Worm (Caenorhabditis elegans) whole organism, L2 larva: ENCODE measurements around the gene bmk-1.

ENCODE experiments used
- C34F6.9 ChIP-seq: fragments of 150-350 bp; optimal IDR thresholded peaks from 2 replicates; lab custom pipeline; 2014; ENCODE audit warnings: missing biosample characterization, missing genetic modification characterization
- F13H6.1 ChIP-seq: sonication (generic microtip); optimal IDR thresholded peaks from 2 replicates; lab custom pipeline; 2016; ENCODE audit warnings: missing genetic modification characterization, missing compliant biosample characterization
- R02D3.7 ChIP-seq: fragments of 150-350 bp; optimal IDR thresholded peaks from 2 replicates; lab custom pipeline; 2014; ENCODE audit warnings: missing biosample characterization, missing genetic modification characterization
- Y55F3AM.14 ChIP-seq: fragments of 200-800 bp; sonication (Bioruptor generic); optimal IDR thresholded peaks from 2 replicates; lab custom pipeline; 2018; ENCODE audit warnings: mild to moderate bottlenecking, missing genetic modification characterization, missing compliant biosample characterization
- ZK546.5 ChIP-seq: sonication (generic microtip); optimal IDR thresholded peaks from 2 replicates; lab custom pipeline; 2017; ENCODE audit warnings: missing biosample characterization, missing genetic modification characterization
- alr-1 ChIP-seq: fragments of 150-350 bp; optimal IDR thresholded peaks from 2 replicates; lab custom pipeline; 2014; ENCODE audit warnings: missing biosample characterization, missing genetic modification characterization
- ama-1 ChIP-seq: fragments of 150-350 bp; optimal IDR thresholded peaks from 2 replicates; lab custom pipeline; 2018; ENCODE audit warnings: inconsistent platforms
- blmp-1 ChIP-seq: sonication (generic microtip); optimal IDR thresholded peaks from 2 replicates; lab custom pipeline; 2017; ENCODE audit warnings: missing genetic modification characterization, mild to moderate bottlenecking, missing compliant biosample characterization, antibody characterized with exemption, moderate library complexity; ENCODE audit not compliant: insufficient read depth
- crh-2 ChIP-seq: sonication (generic microtip); optimal IDR thresholded peaks from 2 replicates; lab custom pipeline; 2017; ENCODE audit warnings: missing biosample characterization, missing genetic modification characterization
- dmd-4 ChIP-seq: sonication (generic microtip); optimal IDR thresholded peaks from 2 replicates; lab custom pipeline; 2017; ENCODE audit warnings: missing biosample characterization, missing genetic modification characterization
- egl-27 ChIP-seq: sonication (generic microtip); optimal IDR thresholded peaks from 3 replicates; lab custom pipeline; 2017; ENCODE audit warnings: missing biosample characterization, missing genetic modification reagents, missing genetic modification characterization
- elt-1 ChIP-seq: fragments of 150-350 bp; optimal IDR thresholded peaks from 2 replicates; lab custom pipeline; 2014; ENCODE audit warnings: missing biosample characterization, missing genetic modification characterization
- elt-3 ChIP-seq: sonication (generic microtip); optimal IDR thresholded peaks from 2 replicates; lab custom pipeline; 2017; ENCODE audit warnings: missing biosample characterization, missing genetic modification characterization
- fos-1 ChIP-seq: fragments of 150-350 bp; optimal IDR thresholded peaks from 2 replicates; lab custom pipeline; 2014; ENCODE audit warnings: missing biosample characterization, missing genetic modification characterization
- gmeb-1 ChIP-seq: fragments of 150-350 bp; optimal IDR thresholded peaks from 2 replicates; lab custom pipeline; 2014; ENCODE audit warnings: missing biosample characterization, missing genetic modification characterization
- lin-11 ChIP-seq: fragments of 150-350 bp; sonication (generic microtip); optimal IDR thresholded peaks from 2 replicates; lab custom pipeline; 2014; ENCODE audit warnings: missing biosample characterization, missing genetic modification characterization, inconsistent platforms, mixed read lengths
- lin-13 ChIP-seq: fragments of 150-350 bp; optimal IDR thresholded peaks from 2 replicates; lab custom pipeline; 2014; ENCODE audit warnings: missing biosample characterization, missing genetic modification reagents, missing genetic modification characterization
- lin-39 ChIP-seq: fragments of 150-350 bp; optimal IDR thresholded peaks from 2 replicates; lab custom pipeline; 2014; ENCODE audit warnings: missing biosample characterization, missing genetic modification reagents, missing genetic modification characterization
- lsy-2 ChIP-seq, 2 experiments: fragments of 150-350 bp in 1 of 2; sonication (generic microtip) in 1 of 2; optimal IDR thresholded peaks; 2 replicates each; lab custom pipeline; 2014 to 2017; ENCODE audit warnings: missing biosample characterization in 2 of 2, missing genetic modification characterization in 2 of 2
- mbf-1 ChIP-seq: sonication (generic microtip); optimal IDR thresholded peaks from 2 replicates; lab custom pipeline; 2017; ENCODE audit warnings: missing biosample characterization, missing genetic modification characterization
- mdl-1 ChIP-seq, 2 experiments: fragments of 150-350 bp in 1 of 2; sonication (generic microtip) in 1 of 2; optimal IDR thresholded peaks; 2 replicates each; lab custom pipeline; 2017; ENCODE audit warnings: missing biosample characterization in 2 of 2, missing genetic modification characterization in 2 of 2
- nhr-10 ChIP-seq: sonication (generic microtip); optimal IDR thresholded peaks from 2 replicates; lab custom pipeline; 2017; ENCODE audit warnings: missing biosample characterization, missing genetic modification characterization
- nhr-11 ChIP-seq: fragments of 150-350 bp; optimal IDR thresholded peaks from 2 replicates; lab custom pipeline; 2014; ENCODE audit warnings: missing biosample characterization, missing genetic modification characterization
- nhr-12 ChIP-seq: fragments of 150-350 bp; optimal IDR thresholded peaks from 2 replicates; lab custom pipeline; 2014; ENCODE audit warnings: missing biosample characterization, missing genetic modification characterization
- nhr-129 ChIP-seq: fragments of 150-350 bp; optimal IDR thresholded peaks from 2 replicates; lab custom pipeline; 2014; ENCODE audit warnings: missing biosample characterization, missing genetic modification characterization
- nhr-21 ChIP-seq: fragments of 150-350 bp; optimal IDR thresholded peaks from 2 replicates; lab custom pipeline; 2014; ENCODE audit warnings: missing biosample characterization, missing genetic modification characterization
- nhr-23 ChIP-seq: fragments of 150-350 bp; optimal IDR thresholded peaks from 2 replicates; lab custom pipeline; 2014; ENCODE audit warnings: missing biosample characterization, missing genetic modification reagents, missing genetic modification characterization
- nhr-237 ChIP-seq: fragments of 150-350 bp; optimal IDR thresholded peaks from 2 replicates; lab custom pipeline; 2014; ENCODE audit warnings: missing biosample characterization, missing genetic modification characterization
- nhr-25 ChIP-seq: fragments of 150-350 bp; sonication (generic microtip); optimal IDR thresholded peaks from 3 replicates; lab custom pipeline; 2014; ENCODE audit warnings: missing biosample characterization, missing genetic modification characterization
- nhr-6 ChIP-seq: fragments of 150-350 bp; optimal IDR thresholded peaks from 2 replicates; lab custom pipeline; 2014; ENCODE audit warnings: missing biosample characterization, missing genetic modification characterization
- nhr-77 ChIP-seq: fragments of 150-350 bp; optimal IDR thresholded peaks from 2 replicates; lab custom pipeline; 2014; ENCODE audit warnings: missing biosample characterization, missing genetic modification characterization
- peb-1 ChIP-seq: fragments of 150-350 bp; optimal IDR thresholded peaks from 2 replicates; lab custom pipeline; 2014; ENCODE audit warnings: missing biosample characterization, missing genetic modification characterization
- sem-4 ChIP-seq: fragments of 150-350 bp; optimal IDR thresholded peaks from 2 replicates; lab custom pipeline; 2014; ENCODE audit warnings: missing biosample characterization, missing genetic modification reagents, missing genetic modification characterization
- skn-1 ChIP-seq: sonication (generic microtip); optimal IDR thresholded peaks from 2 replicates; lab custom pipeline; 2017; ENCODE audit warnings: missing biosample characterization, missing genetic modification characterization
- sma-3 ChIP-seq: sonication (generic microtip); optimal IDR thresholded peaks from 2 replicates; lab custom pipeline; 2016; ENCODE audit warnings: missing genetic modification reagents, missing genetic modification characterization, missing compliant biosample characterization
- sma-9 ChIP-seq, 2 experiments: fragments of 150-350 bp in 1 of 2; sonication (generic microtip) in 1 of 2; optimal IDR thresholded peaks; 2 replicates each; lab custom pipeline; 2014 to 2016; ENCODE audit warnings: missing genetic modification characterization in 2 of 2, mild to moderate bottlenecking in 1 of 2, missing biosample characterization in 1 of 2, missing compliant biosample characterization in 1 of 2, missing genetic modification reagents in 1 of 2, moderate library complexity in 1 of 2
- snpc-4 ChIP-seq: fragments of 150-350 bp; optimal IDR thresholded peaks from 2 replicates; lab custom pipeline; 2014; ENCODE audit warnings: missing biosample characterization, missing genetic modification characterization
- unc-39 ChIP-seq: fragments of 150-350 bp; optimal IDR thresholded peaks from 2 replicates; lab custom pipeline; 2014; ENCODE audit warnings: missing biosample characterization, missing genetic modification characterization
- unc-55 ChIP-seq: fragments of 150-350 bp; sonication (generic microtip); optimal IDR thresholded peaks from 3 replicates; lab custom pipeline; 2014; ENCODE audit warnings: missing biosample characterization, missing genetic modification reagents, missing genetic modification characterization
- unc-62 ChIP-seq: fragments of 150-350 bp; optimal IDR thresholded peaks from 2 replicates; lab custom pipeline; 2014; ENCODE audit warnings: missing biosample characterization, missing genetic modification reagents, missing genetic modification characterization
- zag-1 ChIP-seq: fragments of 150-350 bp; optimal IDR thresholded peaks from 2 replicates; lab custom pipeline; 2014; ENCODE audit warnings: missing biosample characterization, missing genetic modification characterization
- ztf-1 ChIP-seq: fragments of 200-800 bp; sonication (Bioruptor generic); conservative IDR thresholded peaks from 2 replicates; pipeline ENCODE4 v1.3.6; 2022; ENCODE audit warnings: missing genetic modification characterization, missing compliant biosample characterization
- ztf-11 ChIP-seq: sonication (generic microtip); optimal IDR thresholded peaks from 2 replicates; lab custom pipeline; 2017; ENCODE audit warnings: missing biosample characterization, missing genetic modification characterization
- ztf-4 ChIP-seq: fragments of 150-350 bp; optimal IDR thresholded peaks from 2 replicates; lab custom pipeline; 2014; ENCODE audit warnings: missing biosample characterization, missing genetic modification characterization

The bmk-1 gene

DNA sequence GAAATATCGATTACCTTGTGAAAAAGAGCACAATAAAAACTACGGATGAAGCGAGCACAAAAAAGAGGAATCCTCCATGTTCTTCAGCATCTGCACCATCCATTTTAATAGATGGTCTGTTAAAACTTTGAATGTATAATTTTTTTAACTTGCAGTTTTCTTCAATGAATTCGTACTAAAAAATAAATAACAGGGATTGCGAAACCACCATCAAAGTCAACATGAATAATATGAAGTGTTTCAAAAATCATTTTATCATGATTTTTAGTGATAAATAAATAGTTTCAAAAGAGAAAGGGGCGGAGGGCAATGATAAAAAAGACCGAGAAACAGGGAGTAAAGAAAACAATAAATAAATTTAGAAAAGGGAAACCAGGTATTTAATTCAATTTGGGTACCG is 35.5 kb downstream of the bmk-1 start, which contains the start of gene dhs-22:
dhs-22 (minus strand) TSS at position 116 of the 400 bp plus-strand sequence.
- TF ChIP-seq peb-1 (no peak), lin-39 (tag; lab: Kevin White, UChicago) (no peak), skn-1 (no peak), fos-1 (tag; lab: Kevin White, UChicago) (no peak), alr-1 (tag; lab: Kevin White, UChicago) (no peak), ZK546.5 (tag; lab: Kevin White, UChicago) (no peak), nhr-23 (tag; lab: Kevin White, UChicago) (no peak), ztf-1 (GFP tag; lab: Robert Waterston, UW) (no peak), nhr-10 (tag; lab: Kevin White, UChicago) (no peak)

DNA sequence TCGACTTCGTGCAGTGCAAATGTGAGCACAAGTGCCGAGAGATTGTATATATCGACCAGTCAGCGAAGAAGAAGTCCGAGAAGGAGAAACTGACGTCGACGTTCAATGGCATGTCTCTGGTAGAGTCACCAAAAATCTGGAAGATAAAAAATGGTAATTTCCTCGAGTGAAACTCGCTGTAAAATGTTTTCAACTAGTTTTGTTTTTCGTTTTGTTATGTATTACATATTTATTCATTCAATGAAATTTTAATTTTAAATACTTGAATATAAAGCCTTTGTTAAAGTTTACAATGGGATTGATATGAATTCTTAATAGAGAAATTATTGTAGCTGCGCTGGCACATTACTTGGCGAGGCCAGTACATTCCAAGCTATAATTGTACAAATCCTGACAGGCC is 36.9 kb downstream of the bmk-1 start:
- TF ChIP-seq mbf-1 (tag; lab: Kevin White, UChicago) (no peak), elt-1 (tag; lab: Kevin White, UChicago) (no peak), nhr-6 (tag; lab: Kevin White, UChicago) (no peak), ama-1 (lab: Kevin White, UChicago) (no peak), nhr-11 (no peak), elt-3 (no peak), nhr-21 (tag; lab: Kevin White, UChicago) (no peak), sma-9 (GFP tag; optimal IDR thresholded peaks at IDR 0.05; lab: Kevin White, UChicago) (no peak), sma-9 (tag; optimal IDR thresholded peaks at IDR 0.05; lab: Kevin White, UChicago) (no peak), crh-2 (tag; lab: Kevin White, UChicago) (no peak), mdl-1 (tag; optimal IDR thresholded peaks at IDR 0.05; lab: Kevin White, UChicago) (no peak), nhr-25 (tag; lab: Kevin White, UChicago) (no peak), dmd-4 (no peak)

DNA sequence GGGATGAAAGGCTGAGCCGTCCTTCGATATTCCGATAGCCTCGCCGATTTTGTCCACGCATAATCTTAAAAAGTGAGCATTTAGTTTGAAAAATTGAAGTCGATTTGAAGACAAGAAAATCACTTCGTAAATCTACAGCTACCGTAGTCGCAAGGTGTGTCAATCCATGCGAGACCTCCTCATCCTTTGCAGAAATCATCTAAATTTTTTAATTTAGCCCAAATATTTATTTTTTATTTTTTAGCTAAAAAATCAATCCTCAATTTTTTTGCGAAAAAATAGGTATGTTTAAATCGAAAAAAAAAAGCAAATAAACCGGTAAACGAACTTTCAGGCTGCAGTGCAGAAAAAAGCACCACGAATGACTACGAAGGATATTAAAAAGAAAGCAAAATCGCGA is 39.0 kb downstream of the bmk-1 start, which contains the start of the genes nxf-2 and set-31:
nxf-2 (minus strand) TSS at position 101 of the 400 bp plus-strand sequence.
set-31 (plus strand) TSS at position 169 of the 400 bp plus-strand sequence.
- no peak for TF ChIP-seq alr-1 (tag; lab: Kevin White, UChicago)
- TF ChIP-seq lsy-2 (tag; optimal IDR thresholded peaks at IDR 0.05; lab: Kevin White, UChicago): peak in 1 of 2 experiments; percentile 41

DNA sequence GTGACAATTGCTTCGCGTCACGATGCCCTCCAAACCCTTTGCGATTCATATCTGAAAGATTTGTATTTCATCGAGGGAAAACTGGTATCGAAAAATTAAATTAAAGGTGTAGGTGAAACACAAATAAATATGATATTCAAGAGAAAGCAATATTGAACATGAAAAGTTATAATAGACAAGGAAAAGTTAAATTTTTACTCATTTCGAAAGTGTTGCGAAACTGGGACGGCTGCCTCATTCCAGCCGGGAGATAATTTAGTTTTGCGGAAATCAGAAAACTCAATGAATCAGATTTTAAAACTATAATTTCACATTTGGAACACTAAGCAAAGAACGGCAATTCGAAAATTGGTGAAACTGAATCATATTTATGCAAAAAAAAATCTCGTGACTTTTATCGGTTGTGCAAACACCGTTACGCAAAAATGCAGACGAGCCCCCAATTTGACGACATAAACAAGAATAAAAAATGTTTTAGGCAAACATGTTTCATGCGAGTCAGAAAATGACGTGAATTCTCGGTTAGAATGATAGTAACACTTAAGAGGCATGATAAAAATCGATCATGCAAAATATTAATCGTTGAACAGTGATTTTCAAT is 41.7 kb downstream of the bmk-1 start, which contains the start of the genes nxf-1 and C15H11.11:
nxf-1 (minus strand) TSS at position 51 of the 601 bp plus-strand sequence.
C15H11.11 (plus strand) TSS at position 536 of the 601 bp plus-strand sequence.
- TF ChIP-seq gmeb-1 (tag; lab: Kevin White, UChicago): peak; percentile 81
- TF ChIP-seq elt-3: no peak
- TF ChIP-seq unc-62: no peak
- TF ChIP-seq nhr-6 (tag; lab: Kevin White, UChicago): no peak
- TF ChIP-seq C34F6.9 (tag; lab: Kevin White, UChicago): peak; percentile 84
- no peak for TF ChIP-seq nhr-12
- TF ChIP-seq ZK546.5 (tag; lab: Kevin White, UChicago): no peak
- TF ChIP-seq nhr-77 (tag; lab: Kevin White, UChicago): no peak
- peak; percentile 73 for TF ChIP-seq sma-3 (GFP tag; lab: Kevin White, UChicago)
- no peak for TF ChIP-seq nhr-23 (tag; lab: Kevin White, UChicago)
- TF ChIP-seq blmp-1 (tag; lab: Kevin White, UChicago): no peak
- TF ChIP-seq unc-55: peak; percentile 70
- TF ChIP-seq lsy-2 (tag; optimal IDR thresholded peaks at IDR 0.05; lab: Kevin White, UChicago): peak; percentile 71 to 88
- no peak for TF ChIP-seq dmd-4
- TF ChIP-seq zag-1: no peak
- TF ChIP-seq ama-1 (lab: Kevin White, UChicago): peak; percentile 70
- no peak for TF ChIP-seq alr-1 (tag; lab: Kevin White, UChicago)
- TF ChIP-seq ztf-1 (GFP tag; lab: Robert Waterston, UW): no peak
- TF ChIP-seq nhr-237: no peak
- peak in 1 of 2 experiments; percentile 43 for TF ChIP-seq mdl-1 (tag; optimal IDR thresholded peaks at IDR 0.05; lab: Kevin White, UChicago)
- TF ChIP-seq lin-11 (tag; lab: Kevin White, UChicago): no peak
- TF ChIP-seq ztf-11 (tag; lab: Kevin White, UChicago): no peak
- TF ChIP-seq egl-27 (tag; lab: Kevin White, UChicago): no peak
- no peak for TF ChIP-seq unc-39 (tag; lab: Kevin White, UChicago)
- no peak for TF ChIP-seq R02D3.7
- peak; percentile 60 for TF ChIP-seq F13H6.1 (tag; lab: Kevin White, UChicago)
- TF ChIP-seq sma-9 (GFP tag; optimal IDR thresholded peaks at IDR 0.05; lab: Kevin White, UChicago): peak; percentile 71
- no peak for TF ChIP-seq sma-9 (tag; optimal IDR thresholded peaks at IDR 0.05; lab: Kevin White, UChicago)
- TF ChIP-seq sem-4: peak; percentile 30
- TF ChIP-seq skn-1: no peak
- TF ChIP-seq elt-1 (tag; lab: Kevin White, UChicago): no peak
- peak; percentile 19 for TF ChIP-seq snpc-4
- TF ChIP-seq mbf-1 (tag; lab: Kevin White, UChicago): no peak
- no peak for TF ChIP-seq Y55F3AM.14 (GFP tag; lab: Kevin White, UChicago)
- TF ChIP-seq lin-13 (GFP tag; lab: Kevin White, UChicago): peak; percentile 47
- TF ChIP-seq nhr-21 (tag; lab: Kevin White, UChicago): peak; percentile 36
- peak; percentile 61 for TF ChIP-seq nhr-129
- TF ChIP-seq ztf-4 (tag; lab: Kevin White, UChicago): no peak
- TF ChIP-seq fos-1 (tag; lab: Kevin White, UChicago): peak; percentile 90
